Worm (Caenorhabditis elegans) whole organism, young adult: ENCODE data around the gene ssna-1.

Experiments
- B0019.2 ChIP-seq: fragments of 200-800 bp; sonication (Bioruptor generic); conservative IDR thresholded peaks from 2 replicates; pipeline ENCODE4 v1.3.6; 2022; ENCODE audit warnings: missing genetic modification reagents, missing genetic modification characterization, missing compliant biosample characterization
- D2030.7 ChIP-seq: fragments of 200-800 bp; sonication (Bioruptor generic); IDR thresholded peaks from 2 replicates; pipeline ENCODE4 v1.3.6; 2022; ENCODE audit warnings: missing genetic modification reagents, missing genetic modification characterization, missing compliant biosample characterization
- F10E7.11 ChIP-seq: sonication (generic microtip); optimal IDR thresholded peaks from 2 replicates; lab custom pipeline; 2017; ENCODE audit warnings: mild to moderate bottlenecking, missing genetic modification characterization, moderate library complexity, missing compliant biosample characterization
- F23B12.7 ChIP-seq: sonication (generic microtip); optimal IDR thresholded peaks from 2 replicates; lab custom pipeline; 2017; ENCODE audit warnings: missing genetic modification characterization, mild to moderate bottlenecking, missing compliant biosample characterization, antibody characterized with exemption, moderate library complexity; ENCODE audit not compliant: insufficient read depth
- F49E8.2 ChIP-seq: sonication (generic microtip); optimal IDR thresholded peaks from 3 replicates; lab custom pipeline; 2017; ENCODE audit warnings: missing genetic modification characterization, mild to moderate bottlenecking, missing compliant biosample characterization, antibody characterized with exemption, moderate library complexity; ENCODE audit not compliant: insufficient read depth
- F52B5.7 ChIP-seq: sonication (generic microtip); optimal IDR thresholded peaks from 2 replicates; lab custom pipeline; 2016; ENCODE audit warnings: mild to moderate bottlenecking, missing genetic modification characterization, missing compliant biosample characterization
- F55B11.4 ChIP-seq: sonication (generic microtip); optimal IDR thresholded peaks from 2 replicates; lab custom pipeline; 2016; ENCODE audit warnings: missing compliant biosample characterization, missing genetic modification characterization, borderline replicate concordance; ENCODE audit not compliant: insufficient read depth
- K12H6.12 ChIP-seq: fragments of 200-800 bp; sonication (Bioruptor generic); optimal IDR thresholded peaks from 2 replicates; lab custom pipeline; 2018; ENCODE audit warnings: mild to moderate bottlenecking, missing genetic modification characterization, missing compliant biosample characterization
- T26A5.8 ChIP-seq: sonication (generic microtip); optimal IDR thresholded peaks from 2 replicates; lab custom pipeline; 2016; ENCODE audit warnings: missing genetic modification characterization, missing compliant biosample characterization
- Y53F4B.3 ChIP-seq: fragments of 200-800 bp; sonication (Bioruptor generic); IDR thresholded peaks from 2 replicates; pipeline ENCODE4 v1.3.6; 2022; ENCODE audit warnings: missing genetic modification reagents, missing genetic modification characterization, missing compliant biosample characterization
- ZK185.1 ChIP-seq: sonication (generic microtip); optimal IDR thresholded peaks from 2 replicates; lab custom pipeline; 2016; ENCODE audit warnings: mild to moderate bottlenecking, missing genetic modification characterization, missing compliant biosample characterization; ENCODE audit not compliant: poor library complexity, severe bottlenecking
- ama-1 ChIP-seq, 3 experiments: fragments of 150-350 bp in 1 of 3; sonication (generic microtip) in 2 of 3; optimal IDR thresholded peaks; 2 replicates each; lab custom pipeline; 2014 to 2018; ENCODE audit warnings: missing biosample characterization in 2 of 3, missing genetic modification characterization in 2 of 3, missing genetic modification reagents in 2 of 3
- cebp-1 ChIP-seq, 2 experiments: fragments of 200-800 bp in 1 of 2; sonication (Bioruptor generic) in 1 of 2; sonication (generic microtip) in 1 of 2; IDR thresholded peaks in 1 of 2; optimal IDR thresholded peaks in 1 of 2; 2 replicates each; pipeline versions ENCODE4 v1.3.6 to Lab custom; 2017 to 2022; ENCODE audit warnings: missing compliant biosample characterization in 2 of 2, missing genetic modification characterization in 2 of 2, mild to moderate bottlenecking in 1 of 2, missing genetic modification reagents in 1 of 2, moderate library complexity in 1 of 2
- chd-7 ChIP-seq: sonication (generic microtip); optimal IDR thresholded peaks from 2 replicates; lab custom pipeline; 2016; ENCODE audit warnings: mild to moderate bottlenecking, missing genetic modification characterization, moderate library complexity, missing compliant biosample characterization
- die-1 ChIP-seq: sonication (generic microtip); optimal IDR thresholded peaks from 2 replicates; lab custom pipeline; 2016; ENCODE audit warnings: missing genotype, mild to moderate bottlenecking, missing genetic modification characterization, missing compliant biosample characterization
- dox-1 ChIP-seq: fragments of 200-800 bp; sonication (Bioruptor generic); IDR thresholded peaks from 2 replicates; pipeline ENCODE4 v1.3.6; 2022; ENCODE audit warnings: missing genetic modification reagents, missing genetic modification characterization, missing compliant biosample characterization
- efl-1 ChIP-seq: fragments of 150-350 bp; optimal IDR thresholded peaks from 2 replicates; lab custom pipeline; 2014; ENCODE audit warnings: missing biosample characterization, missing genetic modification reagents, missing genetic modification characterization
- fkh-3 ChIP-seq: sonication (generic microtip); optimal IDR thresholded peaks from 2 replicates; lab custom pipeline; 2016; ENCODE audit warnings: mild to moderate bottlenecking, missing genetic modification characterization, missing compliant biosample characterization
- gei-17 ChIP-seq: fragments of 200-800 bp; sonication (Bioruptor generic); optimal IDR thresholded peaks from 2 replicates; lab custom pipeline; 2018; ENCODE audit warnings: mild to moderate bottlenecking, missing genetic modification characterization, missing compliant biosample characterization
- him-1 ChIP-seq: sonication (generic microtip); optimal IDR thresholded peaks from 2 replicates; lab custom pipeline; 2016; ENCODE audit warnings: missing genotype, missing genetic modification reagents, missing genetic modification characterization, missing compliant biosample characterization
- hrde-1 ChIP-seq: sonication (generic microtip); optimal IDR thresholded peaks from 2 replicates; lab custom pipeline; 2016; ENCODE audit warnings: missing genetic modification characterization, mild to moderate bottlenecking, missing compliant biosample characterization, moderate library complexity, missing genotype, missing genetic modification reagents, borderline replicate concordance
- let-526 ChIP-seq: fragments of 200-800 bp; sonication (Bioruptor generic); IDR thresholded peaks from 2 replicates; pipeline ENCODE4 v1.3.6; 2022; ENCODE audit warnings: missing genetic modification reagents, missing genetic modification characterization, missing compliant biosample characterization
- lin-54 ChIP-seq: fragments of 200-800 bp; sonication (Bioruptor generic); optimal IDR thresholded peaks from 2 replicates; lab custom pipeline; 2018; ENCODE audit warnings: mild to moderate bottlenecking, missing genetic modification characterization, missing compliant biosample characterization
- madf-10 ChIP-seq: sonication (generic microtip); optimal IDR thresholded peaks from 2 replicates; lab custom pipeline; 2016; ENCODE audit warnings: mild to moderate bottlenecking, missing genetic modification characterization, missing compliant biosample characterization
- madf-3 ChIP-seq: fragments of 200-800 bp; sonication (Bioruptor generic); IDR thresholded peaks from 2 replicates; pipeline ENCODE4 v1.3.6; 2022; ENCODE audit warnings: missing genetic modification reagents, missing genetic modification characterization, missing compliant biosample characterization
- madf-6 ChIP-seq: fragments of 200-800 bp; sonication (Bioruptor generic); IDR thresholded peaks from 2 replicates; pipeline ENCODE4 v1.3.6; 2022; ENCODE audit warnings: missing genetic modification reagents, missing genetic modification characterization, missing compliant biosample characterization
- nfya-1 ChIP-seq: sonication (generic microtip); optimal IDR thresholded peaks from 2 replicates; lab custom pipeline; 2017; ENCODE audit warnings: antibody characterized with exemption, missing compliant biosample characterization, missing genetic modification characterization, borderline replicate concordance; ENCODE audit not compliant: insufficient read depth
- nhr-120 ChIP-seq: fragments of 200-800 bp; sonication (Bioruptor generic); IDR thresholded peaks from 2 replicates; pipeline ENCODE4 v1.3.6; 2022; ENCODE audit warnings: missing genetic modification characterization, missing compliant biosample characterization
- nhr-27 ChIP-seq: fragments of 200-800 bp; sonication (Bioruptor generic); optimal IDR thresholded peaks from 2 replicates; lab custom pipeline; 2018; ENCODE audit warnings: mild to moderate bottlenecking, missing genetic modification characterization, moderate library complexity, missing compliant biosample characterization
- nhr-90 ChIP-seq: sonication (generic microtip); optimal IDR thresholded peaks from 2 replicates; lab custom pipeline; 2016; ENCODE audit warnings: missing genotype, mild to moderate bottlenecking, missing genetic modification characterization, missing compliant biosample characterization
- pha-4 ChIP-seq: fragments of 150-350 bp; sonication (generic microtip); optimal IDR thresholded peaks from 2 replicates; lab custom pipeline; 2014; ENCODE audit warnings: missing biosample characterization, missing genetic modification reagents, missing genetic modification characterization
- rcor-1 ChIP-seq: fragments of 200-800 bp; sonication (Bioruptor generic); IDR thresholded peaks from 2 replicates; pipeline ENCODE4 v1.3.6; 2022; ENCODE audit warnings: missing genetic modification reagents, missing genetic modification characterization, missing compliant biosample characterization
- repo-1 ChIP-seq: sonication (generic microtip); optimal IDR thresholded peaks from 2 replicates; lab custom pipeline; 2017; ENCODE audit warnings: mild to moderate bottlenecking, missing genetic modification characterization, missing compliant biosample characterization
- snpc-3.4 ChIP-seq: sonication (generic microtip); optimal IDR thresholded peaks from 2 replicates; lab custom pipeline; 2017; ENCODE audit warnings: missing genetic modification characterization, mild to moderate bottlenecking, missing compliant biosample characterization, antibody characterized with exemption, moderate library complexity, missing genotype, missing genetic modification reagents
- snpc-4 ChIP-seq, 5 experiments: fragments of 150-350 bp in 1 of 5; sonication (generic microtip) in 4 of 5; optimal IDR thresholded peaks; 2 replicates each; lab custom pipeline; 2014 to 2018; ENCODE audit warnings: missing genetic modification characterization in 5 of 5, missing biosample characterization in 3 of 5, antibody characterized with exemption in 2 of 5, mild to moderate bottlenecking in 2 of 5, missing compliant biosample characterization in 2 of 5, missing genotype in 2 of 5, moderate library complexity in 2 of 5, missing genetic modification reagents in 1 of 5
- somi-1 ChIP-seq: fragments of 200-800 bp; sonication (Bioruptor generic); optimal IDR thresholded peaks from 2 replicates; lab custom pipeline; 2018; ENCODE audit warnings: mild to moderate bottlenecking, missing genetic modification characterization, missing compliant biosample characterization
- tbp1 ChIP-seq: fragments of 200-800 bp; sonication (Bioruptor generic); optimal IDR thresholded peaks from 2 replicates; lab custom pipeline; 2018; ENCODE audit warnings: mild to moderate bottlenecking, missing genetic modification characterization, missing compliant biosample characterization
- xnd-1 ChIP-seq: sonication (generic microtip); optimal IDR thresholded peaks from 2 replicates; lab custom pipeline; 2016; ENCODE audit warnings: missing genotype, missing genetic modification reagents, missing genetic modification characterization, missing compliant biosample characterization
- zfh-2 ChIP-seq: fragments of 200-800 bp; sonication (Bioruptor generic); conservative IDR thresholded peaks from 2 replicates; pipeline ENCODE4 v1.3.6; 2022; ENCODE audit warnings: missing genetic modification reagents, missing genetic modification characterization, missing compliant biosample characterization
- zim-3 ChIP-seq: sonication (generic microtip); optimal IDR thresholded peaks from 2 replicates; lab custom pipeline; 2017; ENCODE audit warnings: mild to moderate bottlenecking, missing genetic modification characterization, moderate library complexity, missing compliant biosample characterization
- ztf-18 ChIP-seq: sonication (generic microtip); optimal IDR thresholded peaks from 2 replicates; lab custom pipeline; 2016; ENCODE audit warnings: missing genotype, mild to moderate bottlenecking, missing genetic modification characterization, missing compliant biosample characterization
- ztf-22 ChIP-seq: fragments of 200-800 bp; sonication (Bioruptor generic); optimal IDR thresholded peaks from 2 replicates; lab custom pipeline; 2018; ENCODE audit warnings: mild to moderate bottlenecking, missing genetic modification characterization, moderate library complexity, missing compliant biosample characterization
- ztf-25 ChIP-seq: fragments of 200-800 bp; sonication (Bioruptor generic); IDR thresholded peaks from 2 replicates; pipeline ENCODE4 v1.3.6; 2022; ENCODE audit warnings: missing genetic modification reagents, missing genetic modification characterization, missing compliant biosample characterization

ssna-1 gene

ce11 chrIV:385150-385937, 2.5 kb upstream of the ssna-1 start, which contains the start of gene rps-24 (continued):
- TF ChIP-seq nhr-90 (tag; lab: Kevin White, UChicago) (peak; percentile 54), repo-1 (tag; lab: Kevin White, UChicago) (peak; percentile 61), Y53F4B.3 (GFP tag; lab: Robert Waterston, UW) (peak; percentile 92), snpc-3.4 (tag; lab: Kevin White, UChicago) (peak; percentile 49), somi-1 (peak; percentile 34), cebp-1 (GFP tag; IDR thresholded peaks at IDR 0.05; lab: Robert Waterston, UW) (peak; percentile 87), cebp-1 (tag; optimal IDR thresholded peaks at IDR 0.05; lab: Kevin White, UChicago) (peak; percentile 90), rcor-1 (GFP tag; lab: Robert Waterston, UW) (peak; percentile 97), F49E8.2 (tag; lab: Kevin White, UChicago) (peak; percentile 84), lin-54 (GFP tag; lab: Kevin White, UChicago) (peak; percentile 85)

ce11 chrIV:386576-386975, 1.3 kb upstream of the ssna-1 start, which contains the start of gene T07A9.14:
TSS of gene T07A9.14 (plus strand) at chrIV:386699.
- no peak for TF ChIP-seq snpc-3.4 (tag; lab: Kevin White, UChicago)
- TF ChIP-seq xnd-1 (tag; lab: Kevin White, UChicago): no peak
- TF ChIP-seq madf-10 (tag; lab: Kevin White, UChicago): no peak
- TF ChIP-seq ztf-22 (GFP tag; lab: Kevin White, UChicago): no peak
- TF ChIP-seq F52B5.7 (tag; lab: Kevin White, UChicago): no peak
- no peak for TF ChIP-seq chd-7 (tag; lab: Kevin White, UChicago)
- no peak for TF ChIP-seq tbp1 (GFP tag; lab: Kevin White, UChicago)
- no peak for TF ChIP-seq ztf-18 (tag; lab: Kevin White, UChicago)
- TF ChIP-seq fkh-3 (tag; lab: Kevin White, UChicago): no peak
- peak; percentile 69 for TF ChIP-seq hrde-1
- no peak for TF ChIP-seq dox-1 (GFP tag; lab: Robert Waterston, UW)
- no peak for TF ChIP-seq zim-3
- no peak for TF ChIP-seq K12H6.12 (tag; lab: Kevin White, UChicago)
- peak; percentile 73 for TF ChIP-seq madf-6 (GFP tag; lab: Robert Waterston, UW)
- no peak for TF ChIP-seq die-1 (tag; lab: Kevin White, UChicago)
- TF ChIP-seq zfh-2 (GFP tag; lab: Robert Waterston, UW): no peak
- no peak for TF ChIP-seq ama-1 (optimal IDR thresholded peaks at IDR 0.05; lab: Kevin White, UChicago)
- TF ChIP-seq ama-1 (GFP tag; optimal IDR thresholded peaks at IDR 0.05; lab: Kevin White, UChicago): peak in 1 of 2 experiments; percentile 56
- no peak for TF ChIP-seq D2030.7 (GFP tag; lab: Robert Waterston, UW)
- no peak for TF ChIP-seq ztf-25 (GFP tag; lab: Robert Waterston, UW)
- TF ChIP-seq gei-17 (GFP tag; lab: Kevin White, UChicago): no peak
- no peak for TF ChIP-seq pha-4 (tag; lab: Kevin White, UChicago)
- TF ChIP-seq F55B11.4 (tag; lab: Kevin White, UChicago): no peak
- peak; percentile 88 for TF ChIP-seq madf-3 (GFP tag; lab: Robert Waterston, UW)
- no peak for TF ChIP-seq efl-1 (GFP tag; lab: Kevin White, UChicago)
- no peak for TF ChIP-seq let-526
- no peak for TF ChIP-seq nfya-1 (tag; lab: Kevin White, UChicago)
- TF ChIP-seq nhr-27 (tag; lab: Kevin White, UChicago): no peak
- no peak for TF ChIP-seq B0019.2 (GFP tag; lab: Robert Waterston, UW)
- no peak for TF ChIP-seq nhr-120 (GFP tag; lab: Robert Waterston, UW)
- TF ChIP-seq him-1 (tag; lab: Kevin White, UChicago): peak; percentile 9
- no peak for TF ChIP-seq T26A5.8
- no peak for TF ChIP-seq somi-1
- no peak for TF ChIP-seq snpc-4 (GFP tag; optimal IDR thresholded peaks at IDR 0.05; lab: Kevin White, UChicago)
- TF ChIP-seq snpc-4 (tag; optimal IDR thresholded peaks at IDR 0.05; lab: Kevin White, UChicago): peak in 2 of 4 experiments; percentile 2 to 29
- no peak for TF ChIP-seq F23B12.7
- no peak for TF ChIP-seq ZK185.1 (tag; lab: Kevin White, UChicago)
- no peak for TF ChIP-seq F10E7.11 (tag; lab: Kevin White, UChicago)
